Fruit fly (Drosophila melanogaster) whole organism, wandering third instar larva: Measurements from ENCODE around the gene SamDC.

Source experiments
- Abd-B ChIP-seq: fragments of >200 bp; optimal IDR thresholded peaks from 2 replicates; lab custom pipeline; 2017; ENCODE audit warnings: missing biosample characterization, missing genetic modification characterization
- CG9705 ChIP-seq: fragments of 200-800 bp; sonication (Bioruptor generic); optimal IDR thresholded peaks from 2 replicates; lab custom pipeline; 2018; ENCODE audit warnings: missing biosample characterization, mild to moderate bottlenecking, missing genetic modification characterization
- Dfd ChIP-seq: fragments of >200 bp; optimal IDR thresholded peaks from 2 replicates; lab custom pipeline; 2017; ENCODE audit warnings: missing biosample characterization, missing genetic modification characterization
- Dif ChIP-seq: fragments of 200-275, 200-300 bp; sonication (Bioruptor generic); optimal IDR thresholded peaks from 2 replicates; lab custom pipeline; 2018; ENCODE audit warnings: missing biosample characterization, missing genetic modification characterization; ENCODE audit not compliant: partially characterized antibody
- GATAd ChIP-seq: sonication (Bioruptor generic); optimal IDR thresholded peaks from 2 replicates; lab custom pipeline; 2016; ENCODE audit warnings: missing biosample characterization, missing genetic modification characterization
- Myc ChIP-seq: fragments of >200 bp; optimal IDR thresholded peaks from 2 replicates; lab custom pipeline; 2017
- N ChIP-seq: fragments of >200 bp; optimal IDR thresholded peaks from 2 replicates; lab custom pipeline; 2018; ENCODE audit warnings: missing biosample characterization, missing external identifiers, missing genetic modification characterization
- OdsH ChIP-seq: fragments of 200-800 bp; sonication (Bioruptor generic); optimal IDR thresholded peaks from 2 replicates; lab custom pipeline; 2016; ENCODE audit warnings: missing biosample characterization, mild to moderate bottlenecking, missing genetic modification characterization
- Rel ChIP-seq, 2 experiments: fragments of 200-800 bp; sonication (Bioruptor generic) in 1 of 2; optimal IDR thresholded peaks; 2 replicates in 1 of 2; 3 replicates in 1 of 2; lab custom pipeline; 2016 to 2019; ENCODE audit warnings: mild to moderate bottlenecking in 2 of 2, missing biosample characterization in 2 of 2, missing genetic modification characterization in 2 of 2, moderate library complexity in 1 of 2
- fru ChIP-seq: fragments of 200-800 bp; sonication (Bioruptor generic); optimal IDR thresholded peaks from 3 replicates; lab custom pipeline; 2016; ENCODE audit warnings: missing biosample characterization, mild to moderate bottlenecking, missing genetic modification characterization
- h ChIP-seq: fragments of 200-800 bp; sonication (Bioruptor generic); optimal IDR thresholded peaks from 3 replicates; lab custom pipeline; 2016; ENCODE audit warnings: missing biosample characterization, mild to moderate bottlenecking, missing genetic modification characterization
- rgr ChIP-seq: fragments of 200-800 bp; sonication (Bioruptor generic); optimal IDR thresholded peaks from 3 replicates; lab custom pipeline; 2016; ENCODE audit warnings: missing biosample characterization, mild to moderate bottlenecking, missing genetic modification characterization
- usp ChIP-seq: fragments of >200 bp; optimal IDR thresholded peaks from 2 replicates; lab custom pipeline; 2017; ENCODE audit warnings: missing biosample characterization, missing genetic modification characterization

dm6 chr2L:10378631-10379030 lies 39.4 kb downstream of the SamDC start:
- no peak for TF ChIP-seq Dif (GFP tag; lab: Kevin White, UChicago)
- TF ChIP-seq N (GFP tag; lab: Kevin White, UChicago): no peak
- TF ChIP-seq h (GFP tag; lab: Kevin White, UChicago): no peak
- no peak for TF ChIP-seq fru (GFP tag; lab: Kevin White, UChicago)
- TF ChIP-seq Myc: no peak
- TF ChIP-seq GATAd (GFP tag; lab: Kevin White, UChicago): no peak
- TF ChIP-seq OdsH: no peak
- no peak for TF ChIP-seq Rel (GFP tag; optimal IDR thresholded peaks at IDR 0.05; lab: Kevin White, UChicago)
- TF ChIP-seq Rel (tag; optimal IDR thresholded peaks at IDR 0.05; lab: Kevin White, UChicago): no peak
- TF ChIP-seq CG9705 (GFP tag; lab: Kevin White, UChicago): no peak
- TF ChIP-seq rgr (GFP tag; lab: Kevin White, UChicago): no peak
- no peak for TF ChIP-seq Abd-B
- no peak for TF ChIP-seq usp
- no peak for TF ChIP-seq Dfd (GFP tag; lab: Kevin White, UChicago)
